Worm (Caenorhabditis elegans) whole organism, late embryonic: ENCODE measurements around the gene srd-21.

ENCODE experiments used
- K02D7.2 ChIP-seq: sonication (generic microtip); optimal IDR thresholded peaks from 2 replicates; lab custom pipeline; 2017; ENCODE audit warnings: mild to moderate bottlenecking, missing genetic modification characterization, missing compliant biosample characterization
- ahr-1 ChIP-seq: sonication (generic microtip); optimal IDR thresholded peaks from 2 replicates; lab custom pipeline; 2016; ENCODE audit warnings: missing genetic modification characterization, missing compliant biosample characterization
- ama-1 ChIP-seq: fragments of 150-350 bp; optimal IDR thresholded peaks from 2 replicates; lab custom pipeline; 2014
- ceh-19 ChIP-seq: fragments of 200-800 bp; sonication (Bioruptor generic); optimal IDR thresholded peaks from 2 replicates; lab custom pipeline; 2018; ENCODE audit warnings: mild to moderate bottlenecking, missing genetic modification characterization, missing compliant biosample characterization
- che-1 ChIP-seq: sonication (generic microtip); optimal IDR thresholded peaks from 2 replicates; lab custom pipeline; 2016; ENCODE audit warnings: mild to moderate bottlenecking, missing genetic modification characterization, missing compliant biosample characterization
- rnt-1 ChIP-seq: sonication (generic microtip); optimal IDR thresholded peaks from 2 replicates; lab custom pipeline; 2016; ENCODE audit warnings: missing genetic modification characterization, missing compliant biosample characterization
- sdc-2 ChIP-seq: sonication (generic microtip); optimal IDR thresholded peaks from 2 replicates; lab custom pipeline; 2016; ENCODE audit warnings: missing genotype, missing genetic modification characterization, missing compliant biosample characterization
- unc-3 ChIP-seq, 2 experiments: fragments of 200-800 bp in 1 of 2; sonication (Bioruptor generic) in 1 of 2; sonication (generic microtip) in 1 of 2; conservative IDR thresholded peaks in 1 of 2; optimal IDR thresholded peaks in 1 of 2; 2 replicates each; pipeline versions ENCODE4 v1.3.6 to Lab custom; 2016 to 2022; ENCODE audit warnings: missing compliant biosample characterization in 2 of 2, missing genetic modification characterization in 2 of 2, missing genetic modification reagents in 1 of 2

ce11 chrV:16622754-16623261 lies 6.9 kb upstream of the srd-21 start, which contains the start of gene Y70C5A.2:
- TF ChIP-seq K02D7.2 (tag; lab: Kevin White, UChicago), result no peak
- no peak for TF ChIP-seq rnt-1 (tag; lab: Kevin White, UChicago)
- TF ChIP-seq sdc-2 (tag; lab: Kevin White, UChicago), result no peak
- no peak for TF ChIP-seq ama-1 (lab: Kevin White, UChicago)
- TF ChIP-seq ahr-1, result no peak
- no peak for TF ChIP-seq che-1
- TF ChIP-seq ceh-19, result no peak
- TF ChIP-seq unc-3 (GFP tag; conservative IDR thresholded peaks at IDR 0.05; lab: Robert Waterston, UW), result no peak
- no peak for TF ChIP-seq unc-3 (tag; optimal IDR thresholded peaks at IDR 0.05; lab: Kevin White, UChicago)
